Fruit fly (Drosophila melanogaster) ovary, adult (tissue): ENCODE results near the gene CG18417.

ENCODE experiments used
- CG17801 ChIP-seq: fragments of 200-800 bp; optimal IDR thresholded peaks from 2 replicates; lab custom pipeline; 2019; ENCODE audit warnings: missing biosample characterization, mild to moderate bottlenecking, missing genetic modification characterization, moderate library complexity; ENCODE audit not compliant: partially characterized antibody

Gene CG18417

dm6 chr3L:7439305-7439704 lies 39.4 kb downstream of the CG18417 start, which contains the start of gene sphinx1:
Gene sphinx1, minus strand, starts transcription at chr3L:7439405.
- no peak for TF ChIP-seq CG17801 (GFP tag; lab: Kevin White, UChicago)

- no peak for TF ChIP-seq CG17801 (GFP tag; lab: Kevin White, UChicago)
Observed at dm6 chr3L:7440633-7441032, 40.8 kb downstream of the CG18417 start, which contains the start of gene sphinx2. Gene sphinx2, minus strand, starts transcription at chr3L:7440733.

DNA sequence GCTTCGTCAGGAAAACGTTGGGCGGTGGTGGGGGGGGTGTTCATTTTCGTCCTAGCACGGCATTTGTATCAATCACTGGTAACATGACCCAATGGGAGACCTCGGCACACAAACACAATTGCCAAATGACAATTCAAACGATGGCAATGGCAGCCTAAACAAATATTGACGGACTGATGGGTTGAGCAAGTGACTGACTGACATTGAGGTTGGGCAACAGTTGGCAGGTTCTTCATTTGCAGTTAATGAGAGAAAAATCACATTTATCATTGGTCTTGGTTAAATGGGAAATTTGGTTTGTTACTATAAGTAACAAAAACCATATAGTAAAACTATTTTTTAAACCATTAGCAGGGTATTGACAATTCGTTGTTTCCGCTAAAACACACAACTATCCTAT lies 49.2 kb downstream of the CG18417 start:
- TF ChIP-seq CG17801 (GFP tag; lab: Kevin White, UChicago) = no peak

DNA sequence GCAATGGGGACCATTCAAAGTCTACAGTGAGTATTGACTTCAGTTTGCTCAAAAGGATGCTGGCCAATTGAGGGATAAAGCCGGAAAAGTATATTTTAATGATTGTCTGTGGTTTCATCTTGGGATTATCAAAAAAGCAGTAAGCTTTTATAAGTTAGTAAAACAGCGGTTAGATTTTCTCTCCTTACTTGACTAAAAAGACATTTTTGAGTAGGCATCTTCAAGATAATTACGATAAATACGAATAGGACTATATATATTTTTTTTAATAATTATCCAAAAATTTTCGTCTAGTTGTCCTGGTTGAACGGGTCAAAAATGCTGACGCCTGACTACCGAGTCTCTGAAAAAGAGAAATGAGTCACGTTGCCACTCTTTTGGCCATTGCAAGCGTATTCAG lies 50.7 kb downstream of the CG18417 start, which contains the start of gene CG33278:
CG33278 (plus strand) TSS at position 301 of the 400 bp plus-strand sequence.
- TF ChIP-seq CG17801 (GFP tag; lab: Kevin White, UChicago) = no peak
